Worm (Caenorhabditis elegans) whole organism, L4 larva: ENCODE results near the gene ZK721.4.

Experiments used
- R02D3.7 ChIP-seq: fragments of 150-350 bp; sonication (generic microtip); optimal IDR thresholded peaks from 3 replicates; lab custom pipeline; 2014; ENCODE audit warnings: missing biosample characterization, missing genetic modification characterization
- Y48G9A.11 ChIP-seq: fragments of 200-800 bp; sonication (Bioruptor generic); IDR thresholded peaks from 2 replicates; pipeline ENCODE4 v1.3.6; 2022; ENCODE audit warnings: missing genetic modification reagents, missing genetic modification characterization, missing compliant biosample characterization
- ZK337.2 ChIP-seq: fragments of 200-800 bp; sonication (Bioruptor generic); IDR thresholded peaks from 2 replicates; pipeline ENCODE4 v1.3.6; 2022; ENCODE audit warnings: missing genetic modification reagents, missing genetic modification characterization, missing compliant biosample characterization
- ZK546.5 ChIP-seq, 2 experiments: sonication (generic microtip); optimal IDR thresholded peaks; 2 replicates each; lab custom pipeline; 2017; ENCODE audit warnings: missing biosample characterization in 2 of 2, missing genetic modification characterization in 2 of 2
- daf-8 ChIP-seq: fragments of 200-800 bp; sonication (Bioruptor generic); IDR thresholded peaks from 2 replicates; pipeline ENCODE4 v1.3.6; 2022; ENCODE audit warnings: missing genetic modification characterization, missing compliant biosample characterization
- egl-27 ChIP-seq: sonication (generic microtip); optimal IDR thresholded peaks from 3 replicates; lab custom pipeline; 2017; ENCODE audit warnings: missing biosample characterization, missing genetic modification reagents, missing genetic modification characterization
- fos-1 ChIP-seq: fragments of 150-350 bp; optimal IDR thresholded peaks from 2 replicates; lab custom pipeline; 2014; ENCODE audit warnings: missing biosample characterization, missing genetic modification characterization
- hlh-30 ChIP-seq: sonication (generic microtip); optimal IDR thresholded peaks from 2 replicates; lab custom pipeline; 2017; ENCODE audit warnings: antibody characterized with exemption, mild to moderate bottlenecking, missing genetic modification characterization, missing compliant biosample characterization; ENCODE audit not compliant: insufficient read depth
- mxl-2 ChIP-seq: fragments of 200-800 bp; sonication (Bioruptor generic); conservative IDR thresholded peaks from 2 replicates; pipeline ENCODE4 v1.3.6; 2022; ENCODE audit warnings: missing genetic modification reagents, missing genetic modification characterization, missing compliant biosample characterization
- nhr-11 ChIP-seq: fragments of 150-350 bp; optimal IDR thresholded peaks from 2 replicates; lab custom pipeline; 2014; ENCODE audit warnings: missing biosample characterization, missing genetic modification characterization
- nhr-28 ChIP-seq: fragments of 150-350 bp; optimal IDR thresholded peaks from 2 replicates; lab custom pipeline; 2014; ENCODE audit warnings: missing biosample characterization, missing genetic modification characterization
- pqm-1 ChIP-seq: sonication (generic microtip); optimal IDR thresholded peaks from 2 replicates; lab custom pipeline; 2017; ENCODE audit warnings: missing biosample characterization, missing genetic modification characterization
- ztf-11 ChIP-seq: fragments of 150-350 bp; optimal IDR thresholded peaks from 2 replicates; lab custom pipeline; 2014; ENCODE audit warnings: missing biosample characterization, missing genetic modification characterization

DNA sequence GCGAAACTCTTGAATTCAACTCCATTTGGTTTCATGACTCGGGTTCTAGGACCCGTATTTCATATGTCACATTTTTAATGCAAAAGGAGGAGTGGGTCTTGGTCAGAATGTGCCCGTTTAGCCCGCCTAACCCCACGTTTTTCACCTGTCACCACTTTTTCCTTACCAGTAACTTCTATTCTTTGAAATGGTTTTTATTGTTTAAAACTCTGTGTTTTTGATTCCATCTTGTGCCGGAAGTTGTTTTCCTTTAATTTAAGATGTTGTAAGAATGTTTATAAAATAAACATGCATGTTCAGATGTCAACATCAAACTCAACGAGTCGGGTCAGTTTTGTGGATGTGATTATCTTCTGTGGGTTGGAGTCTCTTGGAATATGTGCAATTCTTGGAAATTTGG is at the start of gene ZK721.4:
- TF ChIP-seq ztf-11 (no peak), ZK337.2 (GFP tag; lab: Robert Waterston, UW) (no peak), nhr-28 (no peak), ZK546.5 (tag; optimal IDR thresholded peaks at IDR 0.05; lab: Kevin White, UChicago) (no peak), Y48G9A.11 (GFP tag; lab: Robert Waterston, UW) (no peak), fos-1 (tag; lab: Kevin White, UChicago) (no peak), daf-8 (GFP tag; lab: Robert Waterston, UW) (no peak), nhr-11 (tag; lab: Kevin White, UChicago) (no peak), pqm-1 (tag; lab: Kevin White, UChicago) (no peak), egl-27 (tag; lab: Kevin White, UChicago) (no peak), hlh-30 (tag; lab: Kevin White, UChicago) (no peak), mxl-2 (no peak), R02D3.7 (tag; lab: Kevin White, UChicago) (no peak)
